Worm (Caenorhabditis elegans) whole organism, young adult: ENCODE measurements around the gene uncp-18.
A peak's percentile ranks its signal among the peaks of the same experiment; 100 is the strongest.

ENCODE experiments used
- F49E8.2 ChIP-seq: sonication (generic microtip); optimal IDR thresholded peaks from 3 replicates; lab custom pipeline; 2017; ENCODE audit warnings: missing genetic modification characterization, mild to moderate bottlenecking, missing compliant biosample characterization, antibody characterized with exemption, moderate library complexity; ENCODE audit not compliant: insufficient read depth
- F52B5.7 ChIP-seq: sonication (generic microtip); optimal IDR thresholded peaks from 2 replicates; lab custom pipeline; 2016; ENCODE audit warnings: mild to moderate bottlenecking, missing genetic modification characterization, missing compliant biosample characterization
- F57C9.4 ChIP-seq: sonication (generic microtip); optimal IDR thresholded peaks from 2 replicates; lab custom pipeline; 2017; ENCODE audit warnings: mild to moderate bottlenecking, missing genetic modification characterization, missing compliant biosample characterization
- K12H6.12 ChIP-seq: fragments of 200-800 bp; sonication (Bioruptor generic); optimal IDR thresholded peaks from 2 replicates; lab custom pipeline; 2018; ENCODE audit warnings: mild to moderate bottlenecking, missing genetic modification characterization, missing compliant biosample characterization
- T26A5.8 ChIP-seq: sonication (generic microtip); optimal IDR thresholded peaks from 2 replicates; lab custom pipeline; 2016; ENCODE audit warnings: missing genetic modification characterization, missing compliant biosample characterization
- Y53F4B.3 ChIP-seq: fragments of 200-800 bp; sonication (Bioruptor generic); IDR thresholded peaks from 2 replicates; pipeline ENCODE4 v1.3.6; 2022; ENCODE audit warnings: missing genetic modification reagents, missing genetic modification characterization, missing compliant biosample characterization
- Y56A3A.18 ChIP-seq: fragments of 200-800 bp; sonication (Bioruptor generic); IDR thresholded peaks from 2 replicates; pipeline ENCODE4 v1.3.6; 2022; ENCODE audit warnings: missing genetic modification reagents, missing genetic modification characterization, missing compliant biosample characterization
- ZK185.1 ChIP-seq: sonication (generic microtip); optimal IDR thresholded peaks from 2 replicates; lab custom pipeline; 2016; ENCODE audit warnings: mild to moderate bottlenecking, missing genetic modification characterization, missing compliant biosample characterization; ENCODE audit not compliant: poor library complexity, severe bottlenecking
- akir-1 ChIP-seq: fragments of 200-800 bp; sonication (Bioruptor generic); optimal IDR thresholded peaks from 2 replicates; lab custom pipeline; 2018; ENCODE audit warnings: mild to moderate bottlenecking, missing genetic modification characterization, moderate library complexity, missing compliant biosample characterization
- atf-7 ChIP-seq: sonication (generic microtip); optimal IDR thresholded peaks from 2 replicates; lab custom pipeline; 2017; ENCODE audit warnings: mild to moderate bottlenecking, missing genetic modification characterization, missing compliant biosample characterization
- ccch-3 ChIP-seq: fragments of 200-800 bp; sonication (Bioruptor generic); optimal IDR thresholded peaks from 2 replicates; lab custom pipeline; 2018; ENCODE audit warnings: mild to moderate bottlenecking, missing genetic modification characterization, missing compliant biosample characterization
- cebp-2 ChIP-seq: fragments of 200-800 bp; sonication (Bioruptor generic); IDR thresholded peaks from 2 replicates; pipeline ENCODE4 v1.3.6; 2022; ENCODE audit warnings: missing genetic modification characterization, missing compliant biosample characterization
- chd-7 ChIP-seq: sonication (generic microtip); optimal IDR thresholded peaks from 2 replicates; lab custom pipeline; 2016; ENCODE audit warnings: mild to moderate bottlenecking, missing genetic modification characterization, moderate library complexity, missing compliant biosample characterization
- die-1 ChIP-seq: sonication (generic microtip); optimal IDR thresholded peaks from 2 replicates; lab custom pipeline; 2016; ENCODE audit warnings: missing genotype, mild to moderate bottlenecking, missing genetic modification characterization, missing compliant biosample characterization
- egl-18 ChIP-seq: fragments of 200-800 bp; sonication (Bioruptor generic); IDR thresholded peaks from 2 replicates; pipeline ENCODE4 v1.3.6; 2022; ENCODE audit warnings: missing genetic modification reagents, missing genetic modification characterization, missing compliant biosample characterization
- gei-17 ChIP-seq: fragments of 200-800 bp; sonication (Bioruptor generic); optimal IDR thresholded peaks from 2 replicates; lab custom pipeline; 2018; ENCODE audit warnings: mild to moderate bottlenecking, missing genetic modification characterization, missing compliant biosample characterization
- hlh-12 ChIP-seq: sonication (generic microtip); optimal IDR thresholded peaks from 2 replicates; lab custom pipeline; 2016; ENCODE audit warnings: missing genetic modification characterization, missing compliant biosample characterization
- hlh-26 ChIP-seq: fragments of 200-800 bp; sonication (Bioruptor generic); conservative IDR thresholded peaks from 2 replicates; pipeline ENCODE4 v1.3.6; 2022; ENCODE audit warnings: missing genetic modification reagents, missing genetic modification characterization, missing compliant biosample characterization
- hmg-1.2 ChIP-seq: fragments of 200-800 bp; sonication (Bioruptor generic); IDR thresholded peaks from 2 replicates; pipeline ENCODE4 v1.3.6; 2022; ENCODE audit warnings: missing genetic modification reagents, missing genetic modification characterization, missing compliant biosample characterization
- hrde-1 ChIP-seq: sonication (generic microtip); optimal IDR thresholded peaks from 2 replicates; lab custom pipeline; 2016; ENCODE audit warnings: missing genetic modification characterization, mild to moderate bottlenecking, missing compliant biosample characterization, moderate library complexity, missing genotype, missing genetic modification reagents, borderline replicate concordance
- hsf-1 ChIP-seq: fragments of 200-800 bp; sonication (Bioruptor generic); IDR thresholded peaks from 2 replicates; pipeline ENCODE4 v1.3.6; 2022; ENCODE audit warnings: missing genetic modification reagents, missing genetic modification characterization, missing compliant biosample characterization
- lin-26 ChIP-seq: fragments of 200-800 bp; sonication (Bioruptor generic); IDR thresholded peaks from 2 replicates; pipeline ENCODE4 v1.3.6; 2022; ENCODE audit warnings: missing genetic modification reagents, missing genetic modification characterization, missing compliant biosample characterization
- lin-40 ChIP-seq: sonication (generic microtip); optimal IDR thresholded peaks from 2 replicates; lab custom pipeline; 2016; ENCODE audit warnings: missing genetic modification characterization, mild to moderate bottlenecking, missing compliant biosample characterization, missing genotype, missing genetic modification reagents
- lin-54 ChIP-seq: fragments of 200-800 bp; sonication (Bioruptor generic); optimal IDR thresholded peaks from 2 replicates; lab custom pipeline; 2018; ENCODE audit warnings: mild to moderate bottlenecking, missing genetic modification characterization, missing compliant biosample characterization
- lsy-27 ChIP-seq: sonication (generic microtip); optimal IDR thresholded peaks from 2 replicates; lab custom pipeline; 2017; ENCODE audit warnings: missing genetic modification characterization, mild to moderate bottlenecking, missing compliant biosample characterization, antibody characterized with exemption, missing genotype, borderline replicate concordance; ENCODE audit not compliant: insufficient read depth
- madf-10 ChIP-seq: sonication (generic microtip); optimal IDR thresholded peaks from 2 replicates; lab custom pipeline; 2016; ENCODE audit warnings: mild to moderate bottlenecking, missing genetic modification characterization, missing compliant biosample characterization
- madf-3 ChIP-seq: fragments of 200-800 bp; sonication (Bioruptor generic); IDR thresholded peaks from 2 replicates; pipeline ENCODE4 v1.3.6; 2022; ENCODE audit warnings: missing genetic modification reagents, missing genetic modification characterization, missing compliant biosample characterization
- madf-6 ChIP-seq: fragments of 200-800 bp; sonication (Bioruptor generic); IDR thresholded peaks from 2 replicates; pipeline ENCODE4 v1.3.6; 2022; ENCODE audit warnings: missing genetic modification reagents, missing genetic modification characterization, missing compliant biosample characterization
- mcd-1 ChIP-seq: fragments of 200-800 bp; sonication (Bioruptor generic); IDR thresholded peaks from 2 replicates; pipeline ENCODE4 v1.3.6; 2022; ENCODE audit warnings: missing genetic modification reagents, missing genetic modification characterization, missing compliant biosample characterization
- mel-28 ChIP-seq: sonication (generic microtip); optimal IDR thresholded peaks from 2 replicates; lab custom pipeline; 2016; ENCODE audit warnings: borderline replicate concordance, mild to moderate bottlenecking, missing genetic modification characterization, missing compliant biosample characterization
- mxl-1 ChIP-seq: sonication (generic microtip); optimal IDR thresholded peaks from 2 replicates; lab custom pipeline; 2016; ENCODE audit warnings: missing genetic modification characterization, missing compliant biosample characterization
- nfya-1 ChIP-seq: sonication (generic microtip); optimal IDR thresholded peaks from 2 replicates; lab custom pipeline; 2017; ENCODE audit warnings: antibody characterized with exemption, missing compliant biosample characterization, missing genetic modification characterization, borderline replicate concordance; ENCODE audit not compliant: insufficient read depth
- nfyb-1 ChIP-seq: fragments of 200-800 bp; sonication (Bioruptor generic); IDR thresholded peaks from 2 replicates; pipeline ENCODE4 v1.3.6; 2022; ENCODE audit warnings: missing genetic modification reagents, missing genetic modification characterization, missing compliant biosample characterization
- nhr-120 ChIP-seq: fragments of 200-800 bp; sonication (Bioruptor generic); IDR thresholded peaks from 2 replicates; pipeline ENCODE4 v1.3.6; 2022; ENCODE audit warnings: missing genetic modification characterization, missing compliant biosample characterization
- nhr-27 ChIP-seq: fragments of 200-800 bp; sonication (Bioruptor generic); optimal IDR thresholded peaks from 2 replicates; lab custom pipeline; 2018; ENCODE audit warnings: mild to moderate bottlenecking, missing genetic modification characterization, moderate library complexity, missing compliant biosample characterization
- snpc-1.3 ChIP-seq: sonication (generic microtip); optimal IDR thresholded peaks from 2 replicates; lab custom pipeline; 2017; ENCODE audit warnings: missing genetic modification characterization, mild to moderate bottlenecking, missing compliant biosample characterization, antibody characterized with exemption, moderate library complexity, missing genotype, missing genetic modification reagents; ENCODE audit not compliant: insufficient read depth
- tbp1 ChIP-seq: fragments of 200-800 bp; sonication (Bioruptor generic); optimal IDR thresholded peaks from 2 replicates; lab custom pipeline; 2018; ENCODE audit warnings: mild to moderate bottlenecking, missing genetic modification characterization, missing compliant biosample characterization
- tbx-9 ChIP-seq: sonication (generic microtip); optimal IDR thresholded peaks from 2 replicates; lab custom pipeline; 2016; ENCODE audit warnings: borderline replicate concordance, missing genetic modification characterization, inconsistent platforms, missing compliant biosample characterization
- unc-130 ChIP-seq: sonication (generic microtip); optimal IDR thresholded peaks from 2 replicates; lab custom pipeline; 2016; ENCODE audit warnings: missing genetic modification reagents, missing genetic modification characterization, missing compliant biosample characterization
- unc-62 ChIP-seq: fragments of 150-350 bp; optimal IDR thresholded peaks from 2 replicates; lab custom pipeline; 2014; ENCODE audit warnings: missing biosample characterization, missing genetic modification reagents, missing genetic modification characterization
- ztf-26 ChIP-seq: sonication (generic microtip); optimal IDR thresholded peaks from 2 replicates; lab custom pipeline; 2017; ENCODE audit warnings: missing genetic modification characterization, missing compliant biosample characterization
- ztf-6 ChIP-seq: fragments of 200-800 bp; sonication (Bioruptor generic); IDR thresholded peaks from 2 replicates; pipeline ENCODE4 v1.3.6; 2022; ENCODE audit warnings: missing genetic modification reagents, missing genetic modification characterization, missing compliant biosample characterization

Gene uncp-18

ce11 chrIV:419674-420073 is 29.3 kb downstream of the uncp-18 start, which contains the start of gene eri-1 (continued):
- TF ChIP-seq K12H6.12 (no peak), F52B5.7 (peak; percentile 12), nhr-120 (GFP tag; lab: Robert Waterston, UW) (no peak), die-1 (tag; lab: Kevin White, UChicago) (no peak), cebp-2 (no peak), atf-7 (peak; percentile 28)
- TF ChIP-seq, all 124 proteins: peak for 21

ce11 chrIV:420686-421085 is 30.3 kb downstream of the uncp-18 start:
- TF ChIP-seq tbx-9 (tag; lab: Kevin White, UChicago) (no peak), madf-6 (GFP tag; lab: Robert Waterston, UW) (peak; percentile 38; the same call in 1 of the 2 replicates), madf-3 (GFP tag; lab: Robert Waterston, UW) (0 out of 2 replicates have a peak, but pooled peaks have one; percentile 62), nfyb-1 (GFP tag; lab: Robert Waterston, UW) (no peak), Y56A3A.18 (GFP tag; lab: Robert Waterston, UW) (0 out of 2 replicates have a peak, but pooled peaks have one; percentile 24), chd-7 (tag; lab: Kevin White, UChicago) (no peak), hlh-12 (no peak), nhr-27 (tag; lab: Kevin White, UChicago) (no peak)

ce11 chrIV:422112-422511 is 31.8 kb downstream of the uncp-18 start:
- TF ChIP-seq egl-18 (no peak), lin-26 (GFP tag; lab: Robert Waterston, UW) (0 out of 2 replicates have a peak, but pooled peaks have one; percentile 35)

ce11 chrIV:425052-425451 is 34.7 kb downstream of the uncp-18 start, which contains the start of gene daf-18:
Gene daf-18 (minus strand): TSS chrIV:425177.
- no peak for TF ChIP-seq unc-62
- TF ChIP-seq unc-130, result no peak
- no peak for TF ChIP-seq lin-54
- TF ChIP-seq madf-10 (tag; lab: Kevin White, UChicago), result no peak
- TF ChIP-seq nfyb-1 (GFP tag; lab: Robert Waterston, UW), result no peak
- no peak for TF ChIP-seq F57C9.4
- TF ChIP-seq hlh-26 (GFP tag; lab: Robert Waterston, UW), result no peak
- no peak for TF ChIP-seq die-1 (tag; lab: Kevin White, UChicago)
- TF ChIP-seq ztf-6 (GFP tag; lab: Robert Waterston, UW), result no peak
- TF ChIP-seq Y53F4B.3 (GFP tag; lab: Robert Waterston, UW), result no peak
- no peak for TF ChIP-seq egl-18
- no peak for TF ChIP-seq akir-1 (GFP tag; lab: Kevin White, UChicago)
- TF ChIP-seq F49E8.2 (tag; lab: Kevin White, UChicago), result no peak

ce11 chrIV:425546-425945 is 35.2 kb downstream of the uncp-18 start:
- TF ChIP-seq lsy-27 (tag; lab: Kevin White, UChicago), result no peak
- TF ChIP-seq hmg-1.2 (GFP tag; lab: Robert Waterston, UW), result peak; percentile 31; the same call in 1 of the 2 replicates
- TF ChIP-seq mxl-1 (tag; lab: Kevin White, UChicago), result no peak
- no peak for TF ChIP-seq ccch-3 (GFP tag; lab: Kevin White, UChicago)
- no peak for TF ChIP-seq ztf-26 (tag; lab: Kevin White, UChicago)
- no peak for TF ChIP-seq atf-7
- no peak for TF ChIP-seq F57C9.4
- no peak for TF ChIP-seq lin-40 (tag; lab: Kevin White, UChicago)
- no peak for TF ChIP-seq gei-17 (GFP tag; lab: Kevin White, UChicago)
- no peak for TF ChIP-seq nfya-1 (tag; lab: Kevin White, UChicago)
- TF ChIP-seq madf-6 (GFP tag; lab: Robert Waterston, UW), result peak; percentile 74; the same call in 1 of the 2 replicates
- TF ChIP-seq T26A5.8, result no peak
- TF ChIP-seq tbp1 (GFP tag; lab: Kevin White, UChicago), result peak; percentile 27
- TF ChIP-seq mcd-1, result peak; percentile 31; the same call in 1 of the 2 replicates
- TF ChIP-seq mel-28 (tag; lab: Kevin White, UChicago), result no peak
- no peak for TF ChIP-seq ZK185.1
- no peak for TF ChIP-seq unc-62
- TF ChIP-seq snpc-1.3 (tag; lab: Kevin White, UChicago), result peak; percentile 31
- TF ChIP-seq hrde-1 (tag; lab: Kevin White, UChicago), result no peak
- no peak for TF ChIP-seq hsf-1 (GFP tag; lab: Robert Waterston, UW)
